Fruit fly (Drosophila melanogaster): ENCODE data around the gene CG13021.

Gene CG13021

dm6 chrX:3545849-3546518 is 31.9 kb downstream of the CG13021 start:
- TF ChIP-seq CG8478 (optimal IDR thresholded peaks at IDR 0.05), result no peak
- no peak for TF ChIP-seq CTCF (optimal IDR thresholded peaks at IDR 0.05)

- TF ChIP-seq CTCF (optimal IDR thresholded peaks at IDR 0.05) (no peak), CG8478 (optimal IDR thresholded peaks at IDR 0.05) (no peak)
These were observed 34.5 kb downstream of the CG13021 start for dm6 chrX:3548568-3548967.

dm6 chrX:3549275-3549674 is 35.2 kb downstream of the CG13021 start:
- TF ChIP-seq CG8478 (optimal IDR thresholded peaks at IDR 0.05) (no peak), CTCF (optimal IDR thresholded peaks at IDR 0.05) (no peak)

dm6 chrX:3555190-3555849 is 41.2 kb downstream of the CG13021 start:
- no peak for TF ChIP-seq CG8478 (optimal IDR thresholded peaks at IDR 0.05)
- TF ChIP-seq CTCF (optimal IDR thresholded peaks at IDR 0.05), result no peak

- TF ChIP-seq CTCF (optimal IDR thresholded peaks at IDR 0.05) (no peak), CG8478 (optimal IDR thresholded peaks at IDR 0.05) (no peak)
These were observed 43.4 kb downstream of the CG13021 start, which contains the start of gene ppk8 for dm6 chrX:3557512-3557911. Gene ppk8 (plus strand): TSS chrX:3557812.

- TF ChIP-seq CTCF (optimal IDR thresholded peaks at IDR 0.05), result no peak
- no peak for TF ChIP-seq CG8478 (optimal IDR thresholded peaks at IDR 0.05)
These were observed 44.3 kb downstream of the CG13021 start for dm6 chrX:3558372-3558771.
